Worm (Caenorhabditis elegans) whole organism, L2 larva: ENCODE data around the gene srg-62.

ENCODE experiments used
- dmd-4 ChIP-seq: sonication (generic microtip); optimal IDR thresholded peaks from 2 replicates; lab custom pipeline; 2017; ENCODE audit warnings: missing biosample characterization, missing genetic modification characterization
- nhr-11 ChIP-seq: fragments of 150-350 bp; optimal IDR thresholded peaks from 2 replicates; lab custom pipeline; 2014; ENCODE audit warnings: missing biosample characterization, missing genetic modification characterization

- TF ChIP-seq dmd-4 (tag; lab: Kevin White, UChicago) (no peak), nhr-11 (tag; lab: Kevin White, UChicago) (no peak)
Measured at ce11 chrV:2738174-2738573, 4.0 kb downstream of the srg-62 start, which contains the start of gene srg-56.
